Fruit fly (Drosophila melanogaster): ENCODE measurements around the gene Nfs1.
A peak's percentile ranks its signal among the peaks of the same experiment; 100 is the strongest.

Nfs1 gene

DNA sequence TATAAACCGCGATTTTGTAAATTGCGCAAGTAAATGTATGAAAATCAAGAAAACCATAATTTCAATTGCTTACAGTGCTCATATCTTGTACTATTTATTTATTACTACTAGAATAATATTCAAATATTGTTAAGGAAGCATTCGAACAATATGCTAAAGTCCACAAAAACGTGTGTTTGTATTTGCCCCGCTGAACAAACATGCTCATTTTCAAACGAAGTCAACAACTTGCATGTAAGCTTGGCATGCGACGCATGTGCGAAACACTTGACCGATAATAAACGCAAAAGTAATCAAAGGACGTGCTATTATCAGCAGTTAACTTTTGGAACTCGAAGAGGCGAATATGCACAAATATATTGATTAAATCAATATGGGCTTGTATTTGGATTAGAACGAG lies 21.7 kb downstream of the Nfs1 start (continued):
- TF ChIP-seq CG6683 (GFP tag; optimal IDR thresholded peaks at IDR 0.05): peak; percentile 47
- TF ChIP-seq bsh (GFP tag; optimal IDR thresholded peaks at IDR 0.05): peak in 1 of 2 experiments; percentile 87
- TF ChIP-seq z (GFP tag; IDR thresholded peaks at IDR 0.05): 0 out of 3 replicates have a peak, but pooled peaks have one; percentile 27
- peak; percentile 51 for TF ChIP-seq Bdp1 (GFP tag; optimal IDR thresholded peaks at IDR 0.05)
- TF ChIP-seq tna (GFP tag; IDR thresholded peaks at IDR 0.05; ENCODE audit: partially characterized antibody): no peak
- peak; percentile 89 for TF ChIP-seq Hmr (GFP tag; optimal IDR thresholded peaks at IDR 0.05)
- peak; percentile 42 for TF ChIP-seq CG11723 (GFP tag; optimal IDR thresholded peaks at IDR 0.05)
- peak; percentile 45 for TF ChIP-seq vvl (GFP tag; IDR thresholded peaks at IDR 0.05)
- no peak for TF ChIP-seq CG5953 (GFP tag; IDR thresholded peaks at IDR 0.05)
- TF ChIP-seq CG13624 (GFP tag; optimal IDR thresholded peaks at IDR 0.05): no peak
- TF ChIP-seq NfI (GFP tag; optimal IDR thresholded peaks at IDR 0.05): peak; percentile 37
- TF ChIP-seq danr (GFP tag; IDR thresholded peaks at IDR 0.05): no peak
- TF ChIP-seq bcd (GFP tag; optimal IDR thresholded peaks at IDR 0.05): peak; percentile 34
- no peak for TF ChIP-seq lov (optimal IDR thresholded peaks at IDR 0.05)
- no peak for TF ChIP-seq lov (GFP tag; IDR thresholded peaks at IDR 0.05)
- peak; percentile 75 for TF ChIP-seq CG7556 (GFP tag; optimal IDR thresholded peaks at IDR 0.05)
- TF ChIP-seq az2 (GFP tag; optimal IDR thresholded peaks at IDR 0.05): no peak
- TF ChIP-seq Trl (optimal IDR thresholded peaks at IDR 0.05): no peak
- peak; percentile 61 for TF ChIP-seq Trl (GFP tag; optimal IDR thresholded peaks at IDR 0.05)
- TF ChIP-seq CG14014 (GFP tag; IDR thresholded peaks at IDR 0.05): peak; percentile 60; the same call in 1 of the 2 replicates
- no peak for TF ChIP-seq ken (GFP tag; IDR thresholded peaks at IDR 0.05)
- TF ChIP-seq CG15479 (GFP tag; optimal IDR thresholded peaks at IDR 0.05): no peak
- peak; percentile 42 for TF ChIP-seq CG18011 (GFP tag; optimal IDR thresholded peaks at IDR 0.05)
- peak; percentile 11 for TF ChIP-seq YL-1 (GFP tag; optimal IDR thresholded peaks at IDR 0.05)
- TF ChIP-seq CHES-1-like (GFP tag; optimal IDR thresholded peaks at IDR 0.05): no peak
- TF ChIP-seq CoRest (tag; optimal IDR thresholded peaks at IDR 0.05): peak; percentile 64
- no peak for TF ChIP-seq Ravus (GFP tag; IDR thresholded peaks at IDR 0.05)
- TF ChIP-seq nmo (GFP tag; optimal IDR thresholded peaks at IDR 0.05): no peak
- TF ChIP-seq Bteb2 (GFP tag; optimal IDR thresholded peaks at IDR 0.05): peak; percentile 33
- TF ChIP-seq tap (tag; optimal IDR thresholded peaks at IDR 0.05): peak; percentile 41
- peak; percentile 46; the same call in 1 of the 2 replicates for TF ChIP-seq Adf1 (GFP tag; IDR thresholded peaks at IDR 0.05)
- TF ChIP-seq CG7357 (GFP tag; IDR thresholded peaks at IDR 0.05): no peak
- TF ChIP-seq sisA (GFP tag; IDR thresholded peaks at IDR 0.05): no peak
- peak; percentile 52 for TF ChIP-seq HLHmδ (GFP tag; optimal IDR thresholded peaks at IDR 0.05)
- TF ChIP-seq Mad (GFP tag; optimal IDR thresholded peaks at IDR 0.05): peak; percentile 40
- TF ChIP-seq pzg (GFP tag; optimal IDR thresholded peaks at IDR 0.05): no peak
- no peak for TF ChIP-seq Sin3A (optimal IDR thresholded peaks at IDR 0.05)
- TF ChIP-seq CrebB (tag; optimal IDR thresholded peaks at IDR 0.05): peak; percentile 82
- TF ChIP-seq Xrp1 (GFP tag; IDR thresholded peaks at IDR 0.05): peak; percentile 72
- no peak for TF ChIP-seq ind (GFP tag; optimal IDR thresholded peaks at IDR 0.05)
- TF ChIP-seq mld (GFP tag; IDR thresholded peaks at IDR 0.05; ENCODE audit: partially characterized antibody): no peak
- peak; percentile 19 for TF ChIP-seq twi (tag; optimal IDR thresholded peaks at IDR 0.05)
- TF ChIP-seq CG30403 (GFP tag; optimal IDR thresholded peaks at IDR 0.05): no peak
- TF ChIP-seq salm (tag; optimal IDR thresholded peaks at IDR 0.05): peak; percentile 9
- TF ChIP-seq CG11456 (GFP tag; IDR thresholded peaks at IDR 0.05): no peak
- no peak for TF ChIP-seq amos (GFP tag; IDR thresholded peaks at IDR 0.05; ENCODE audit: partially characterized antibody)
- peak; percentile 78 for TF ChIP-seq seq (GFP tag; IDR thresholded peaks at IDR 0.05)
- TF ChIP-seq CG15073 (GFP tag; optimal IDR thresholded peaks at IDR 0.05): peak; percentile 19
- peak; percentile 59 for TF ChIP-seq ewg (GFP tag; optimal IDR thresholded peaks at IDR 0.05)
- no peak for TF ChIP-seq CG7786 (GFP tag; optimal IDR thresholded peaks at IDR 0.05)
- TF ChIP-seq H15 (GFP tag; IDR thresholded peaks at IDR 0.05): no peak
- TF ChIP-seq Fer3 (tag; optimal IDR thresholded peaks at IDR 0.05): peak; percentile 73

Measured in whole organism, embryonic.